Fruit fly (Drosophila melanogaster) whole organism, embryonic: ENCODE data around the gene CG32599.

Experiments used
- Adf1 ChIP-seq: fragments of 200-800 bp; sonication (Bioruptor generic); IDR thresholded peaks from 2 replicates; pipeline ENCODE4 v1.3.6; 2022; ENCODE audit warnings: missing biosample characterization, missing genetic modification characterization
- Aef1 ChIP-seq: fragments of 200-800 bp; sonication (Bioruptor generic); IDR thresholded peaks from 3 replicates; pipeline ENCODE4 v1.3.6; 2022; ENCODE audit warnings: missing biosample characterization, missing genetic modification characterization
- CG10267 ChIP-seq: fragments of 200-800 bp; sonication (Bioruptor generic); optimal IDR thresholded peaks from 2 replicates; lab custom pipeline; 2018; ENCODE audit warnings: missing biosample characterization, mild to moderate bottlenecking, missing genetic modification characterization, moderate library complexity
- CG10543 ChIP-seq: fragments of 200-800 bp; sonication (Bioruptor generic); optimal IDR thresholded peaks from 3 replicates; lab custom pipeline; 2017; ENCODE audit warnings: missing biosample characterization, mild to moderate bottlenecking, missing genetic modification characterization, moderate library complexity
- CG11085 ChIP-seq: fragments of 200-800 bp; sonication (Bioruptor generic); IDR thresholded peaks from 2 replicates; pipeline ENCODE4 v1.3.6; 2022; ENCODE audit warnings: missing biosample characterization, missing genetic modification characterization
- CG12071 ChIP-seq: fragments of 200-800 bp; sonication (Bioruptor generic); optimal IDR thresholded peaks from 3 replicates; lab custom pipeline; 2018; ENCODE audit warnings: missing biosample characterization, mild to moderate bottlenecking, missing genetic modification characterization
- CG12155 ChIP-seq: fragments of 200-800 bp; sonication (Bioruptor generic); optimal IDR thresholded peaks from 3 replicates; lab custom pipeline; 2016; ENCODE audit warnings: missing biosample characterization, missing genetic modification characterization
- CG1233 ChIP-seq: fragments of 200-800 bp; sonication (Bioruptor generic); optimal IDR thresholded peaks from 4 replicates; lab custom pipeline; 2018; ENCODE audit warnings: missing biosample characterization, mild to moderate bottlenecking, missing genetic modification characterization
- CG13894 ChIP-seq: fragments of 200-800 bp; sonication (Bioruptor generic); optimal IDR thresholded peaks from 3 replicates; lab custom pipeline; 2018; ENCODE audit warnings: missing biosample characterization, mild to moderate bottlenecking, missing genetic modification characterization, moderate library complexity
- CG17829 ChIP-seq: fragments of 200-800 bp; optimal IDR thresholded peaks from 2 replicates; lab custom pipeline; 2019; ENCODE audit warnings: missing biosample characterization, mild to moderate bottlenecking, missing genetic modification characterization, moderate library complexity
- CG18619 ChIP-seq: fragments of 200-800 bp; sonication (Bioruptor generic); optimal IDR thresholded peaks from 3 replicates; lab custom pipeline; 2017; ENCODE audit warnings: missing biosample characterization, mild to moderate bottlenecking, missing genetic modification characterization
- CG2712 ChIP-seq: fragments of 200-800 bp; optimal IDR thresholded peaks from 3 replicates; lab custom pipeline; 2019; ENCODE audit warnings: missing biosample characterization, mild to moderate bottlenecking, missing genetic modification characterization, moderate library complexity
- CG30020 ChIP-seq: fragments of 200-800 bp; optimal IDR thresholded peaks from 2 replicates; lab custom pipeline; 2019; ENCODE audit warnings: missing biosample characterization, mild to moderate bottlenecking, missing genetic modification characterization, moderate library complexity
- CG4328 ChIP-seq: fragments of 200-800 bp; sonication (Bioruptor generic); optimal IDR thresholded peaks from 3 replicates; lab custom pipeline; 2017; ENCODE audit warnings: missing biosample characterization, missing genetic modification reagents, missing genetic modification characterization
- CG4707 ChIP-seq: fragments of 200-800 bp; sonication (Bioruptor generic); optimal IDR thresholded peaks from 2 replicates; lab custom pipeline; 2018; ENCODE audit warnings: missing biosample characterization, mild to moderate bottlenecking, missing genetic modification characterization, moderate library complexity
- CG7372 ChIP-seq: fragments of 200-800 bp; sonication (Bioruptor generic); IDR thresholded peaks from 2 replicates; pipeline ENCODE4 v1.3.6; 2022; ENCODE audit warnings: missing biosample characterization, missing genetic modification characterization
- CG7839 ChIP-seq: fragments of 200-800 bp; sonication (Bioruptor generic); optimal IDR thresholded peaks from 3 replicates; lab custom pipeline; 2018; ENCODE audit warnings: missing biosample characterization, mild to moderate bottlenecking, missing genetic modification characterization, moderate library complexity
- CG8359 ChIP-seq: fragments of 200-800 bp; sonication (Bioruptor generic); optimal IDR thresholded peaks from 2 replicates; lab custom pipeline; 2017; ENCODE audit warnings: missing biosample characterization, mild to moderate bottlenecking, missing genetic modification characterization, borderline replicate concordance
- CG8388 ChIP-seq: fragments of 200-800 bp; sonication (Bioruptor generic); optimal IDR thresholded peaks from 2 replicates; lab custom pipeline; 2019; ENCODE audit warnings: missing biosample characterization, mild to moderate bottlenecking, missing genetic modification characterization, moderate library complexity
- CTCF ChIP-seq: fragments of 200-800 bp; sonication (Bioruptor generic); optimal IDR thresholded peaks from 2 replicates; lab custom pipeline; 2017; ENCODE audit warnings: missing biosample characterization, mild to moderate bottlenecking, missing genetic modification characterization, moderate library complexity
- CkIIα-i1 ChIP-seq: fragments of 200-800 bp; sonication (Bioruptor generic); IDR thresholded peaks from 2 replicates; pipeline ENCODE4 v1.3.6; 2022; ENCODE audit warnings: missing biosample characterization, missing genetic modification characterization
- Dref ChIP-seq: fragments of 200-800 bp; sonication (Bioruptor generic); IDR thresholded peaks from 2 replicates; pipeline ENCODE4 v1.3.6; 2022; ENCODE audit warnings: missing biosample characterization, missing genetic modification characterization
- Ets97D ChIP-seq: fragments of 200-800 bp; sonication (Bioruptor generic); optimal IDR thresholded peaks from 3 replicates; lab custom pipeline; 2016; ENCODE audit warnings: missing biosample characterization, missing genetic modification characterization
- GATAe ChIP-seq: fragments of 200-800 bp; sonication (Bioruptor generic); conservative IDR thresholded peaks from 2 replicates; pipeline ENCODE4 v1.3.6; 2022; ENCODE audit warnings: missing biosample characterization, missing genetic modification characterization
- Hr51 ChIP-seq, 2 experiments: fragments of 200-800 bp; sonication (Bioruptor generic); optimal IDR thresholded peaks; 2 replicates in 1 of 2; 3 replicates in 1 of 2; lab custom pipeline; 2016 to 2018; ENCODE audit warnings: missing biosample characterization in 2 of 2, missing genetic modification characterization in 2 of 2, mild to moderate bottlenecking in 1 of 2, moderate library complexity in 1 of 2
- MESR4 ChIP-seq: fragments of 200-800 bp; sonication (Bioruptor generic); optimal IDR thresholded peaks from 2 replicates; lab custom pipeline; 2018; ENCODE audit warnings: missing biosample characterization, mild to moderate bottlenecking, missing genetic modification characterization, moderate library complexity
- Med ChIP-seq: fragments of 200-800 bp; sonication (Bioruptor generic); peaks from one replicate; lab custom pipeline; 2016; ENCODE audit warnings: missing biosample characterization, missing genetic modification characterization, mild to moderate bottlenecking, inconsistent platforms, moderate library complexity
- NFAT ChIP-seq: fragments of 200-800 bp; sonication (Bioruptor generic); IDR thresholded peaks from 2 replicates; pipeline ENCODE4 v1.3.6; 2022; ENCODE audit warnings: missing biosample characterization, missing genetic modification characterization
- Side ChIP-seq: fragments of 200-800 bp; sonication (Bioruptor generic); optimal IDR thresholded peaks from 2 replicates; lab custom pipeline; 2016; ENCODE audit warnings: missing biosample characterization, missing genetic modification characterization
- Spps ChIP-seq: fragments of 200-800 bp; sonication (Bioruptor generic); optimal IDR thresholded peaks from 2 replicates; lab custom pipeline; 2018; ENCODE audit warnings: missing biosample characterization, mild to moderate bottlenecking, missing genetic modification characterization
- Sry-δ ChIP-seq: fragments of 200-800 bp; sonication (Bioruptor generic); optimal IDR thresholded peaks from 2 replicates; lab custom pipeline; 2016; ENCODE audit warnings: missing biosample characterization, missing genetic modification characterization
- Taf1 ChIP-seq: fragments of 200-800 bp; sonication (Bioruptor generic); IDR thresholded peaks from 2 replicates; pipeline ENCODE4 v1.3.6; 2022; ENCODE audit warnings: missing biosample characterization, missing genetic modification characterization
- bigmax ChIP-seq: fragments of 200-800 bp; sonication (Bioruptor generic); optimal IDR thresholded peaks from 2 replicates; lab custom pipeline; 2018; ENCODE audit warnings: missing biosample characterization, mild to moderate bottlenecking, missing genetic modification characterization
- dan ChIP-seq: fragments of 200-800 bp; sonication (Bioruptor generic); IDR thresholded peaks from 2 replicates; pipeline ENCODE4 v1.3.6; 2022; ENCODE audit warnings: missing biosample characterization, missing genetic modification characterization
- ems ChIP-seq: fragments of 200-800 bp; sonication (Bioruptor generic); optimal IDR thresholded peaks from 3 replicates; lab custom pipeline; 2016; ENCODE audit warnings: missing biosample characterization, missing genetic modification characterization
- gfzf ChIP-seq: fragments of 200-800 bp; sonication (Bioruptor generic); optimal IDR thresholded peaks from 2 replicates; lab custom pipeline; 2016; ENCODE audit warnings: missing biosample characterization, mild to moderate bottlenecking, missing genetic modification characterization, moderate library complexity
- grau ChIP-seq: fragments of 200-800 bp; optimal IDR thresholded peaks from 3 replicates; lab custom pipeline; 2019; ENCODE audit warnings: missing biosample characterization, mild to moderate bottlenecking, missing genetic modification characterization, moderate library complexity
- gt ChIP-seq: fragments of 200-800 bp; sonication (Bioruptor generic); IDR thresholded peaks from 2 replicates; pipeline ENCODE4 v1.3.6; 2022; ENCODE audit warnings: missing biosample characterization, missing genetic modification characterization
- ind ChIP-seq: fragments of 200-800 bp; sonication (Bioruptor generic); optimal IDR thresholded peaks from 3 replicates; lab custom pipeline; 2016; ENCODE audit warnings: missing biosample characterization, missing genetic modification characterization
- lilli ChIP-seq: fragments of 200-800 bp; sonication (Bioruptor generic); optimal IDR thresholded peaks from 3 replicates; lab custom pipeline; 2016; ENCODE audit warnings: missing biosample characterization, missing genetic modification characterization
- lov ChIP-seq, 2 experiments: fragments of 200-800 bp in 1 of 2; fragments of >200 bp in 1 of 2; sonication (Bioruptor generic) in 1 of 2; IDR thresholded peaks in 1 of 2; optimal IDR thresholded peaks in 1 of 2; 2 replicates in 1 of 2; 3 replicates in 1 of 2; pipeline versions ENCODE4 v1.3.6 to Lab custom; 2017 to 2022; ENCODE audit warnings: missing biosample characterization in 1 of 2, missing genetic modification characterization in 1 of 2
- oc ChIP-seq: fragments of 200-800 bp; sonication (Bioruptor generic); optimal IDR thresholded peaks from 2 replicates; lab custom pipeline; 2018; ENCODE audit warnings: missing biosample characterization, mild to moderate bottlenecking, missing genetic modification characterization, moderate library complexity
- pnt ChIP-seq: fragments of 200-800 bp; sonication (Bioruptor generic); optimal IDR thresholded peaks from 3 replicates; lab custom pipeline; 2016; ENCODE audit warnings: missing biosample characterization, missing genetic modification characterization
- row ChIP-seq: fragments of 200-800 bp; sonication (Bioruptor generic); IDR thresholded peaks from 3 replicates; pipeline ENCODE4 v1.3.6; 2022; ENCODE audit warnings: missing biosample characterization, missing genetic modification characterization
- sens-2 ChIP-seq: fragments of 200-800 bp; sonication (Bioruptor generic); IDR thresholded peaks from 2 replicates; pipeline ENCODE4 v1.3.6; 2022; ENCODE audit warnings: missing biosample characterization, missing genetic modification characterization
- sug ChIP-seq: fragments of 200-800 bp; optimal IDR thresholded peaks from 2 replicates; lab custom pipeline; 2019; ENCODE audit warnings: missing biosample characterization, mild to moderate bottlenecking, missing genetic modification characterization, moderate library complexity
- tin ChIP-seq: fragments of 200-800 bp; sonication (Bioruptor generic); optimal IDR thresholded peaks from 3 replicates; lab custom pipeline; 2016; ENCODE audit warnings: missing biosample characterization, missing genetic modification characterization
- tio ChIP-seq: fragments of 200-800 bp; sonication (Bioruptor generic); optimal IDR thresholded peaks from 2 replicates; lab custom pipeline; 2017; ENCODE audit warnings: missing biosample characterization, missing genetic modification characterization, inconsistent platforms
- tup ChIP-seq: fragments of 200-800 bp; sonication (Bioruptor generic); optimal IDR thresholded peaks from 2 replicates; lab custom pipeline; 2016; ENCODE audit warnings: missing biosample characterization, mild to moderate bottlenecking, missing genetic modification characterization, moderate library complexity
- twi ChIP-seq: fragments of 200-800 bp; optimal IDR thresholded peaks from 2 replicates; lab custom pipeline; 2019; ENCODE audit warnings: missing biosample characterization, mild to moderate bottlenecking, missing genetic modification characterization, moderate library complexity
- zf30C ChIP-seq: fragments of 200-800 bp; sonication (Bioruptor generic); optimal IDR thresholded peaks from 3 replicates; lab custom pipeline; 2018; ENCODE audit warnings: missing biosample characterization, mild to moderate bottlenecking, missing genetic modification characterization

CG32599 gene

dm6 chrX:14233843-14234337, 9.6 kb upstream of the CG32599 start, which contains the start of gene CG42271 (continued):
- TF ChIP-seq dan (GFP tag; lab: Robert Waterston, UW) (no peak), grau (tag; lab: Kevin White, UChicago) (peak; percentile 63), CG2712 (tag; lab: Kevin White, UChicago) (peak; percentile 63), twi (peak; percentile 4), CG10543 (GFP tag; lab: Kevin White, UChicago) (peak; percentile 60), CTCF (GFP tag; lab: Kevin White, UChicago) (no peak), Side (no peak), lov (optimal IDR thresholded peaks at IDR 0.05; lab: Kevin White, UChicago) (no peak), lov (GFP tag; IDR thresholded peaks at IDR 0.05; lab: Robert Waterston, UW) (no peak), sug (tag; lab: Kevin White, UChicago) (peak; percentile 63), Taf1 (GFP tag; lab: Robert Waterston, UW) (no peak), CG7372 (GFP tag; lab: Robert Waterston, UW) (peak; percentile 35; the same call in 1 of the 2 replicates), lilli (peak; percentile 8), MESR4 (GFP tag; lab: Kevin White, UChicago) (peak; percentile 91), row (GFP tag; lab: Robert Waterston, UW) (peak; percentile 92), ems (no peak), GATAe (GFP tag; lab: Robert Waterston, UW) (no peak), CG10267 (tag; lab: Kevin White, UChicago) (peak; percentile 56), CG4707 (no peak), CG18619 (peak; percentile 30), gfzf (GFP tag; lab: Kevin White, UChicago) (no peak), CG17829 (tag; lab: Kevin White, UChicago) (peak; percentile 44), NFAT (no peak), oc (tag; lab: Kevin White, UChicago) (no peak), Aef1 (no peak), ind (GFP tag; lab: Kevin White, UChicago) (peak; percentile 44), Adf1 (GFP tag; lab: Robert Waterston, UW) (peak; percentile 25; the same call in 1 of the 2 replicates), sens-2 (GFP tag; lab: Robert Waterston, UW) (no peak), Dref (GFP tag; lab: Robert Waterston, UW) (peak; percentile 40), CG8359 (peak; percentile 18), CG8388 (GFP tag; lab: Kevin White, UChicago) (peak; percentile 29), tup (GFP tag; lab: Kevin White, UChicago) (no peak), zf30C (GFP tag; lab: Kevin White, UChicago) (no peak), gt (GFP tag; lab: Robert Waterston, UW) (no peak), CG1233 (GFP tag; lab: Kevin White, UChicago) (no peak), Hr51 (GFP tag; optimal IDR thresholded peaks at IDR 0.05; lab: Kevin White, UChicago) (peak in 1 of 2 experiments; percentile 7), CG4328 (GFP tag; lab: Kevin White, UChicago) (peak; percentile 22), CG7839 (tag; lab: Kevin White, UChicago) (no peak), CG12071 (no peak), Spps (tag; lab: Kevin White, UChicago) (peak; percentile 13), Med (GFP tag; lab: Kevin White, UChicago) (peak; percentile 60), CG13894 (tag; lab: Kevin White, UChicago) (no peak), CG12155 (GFP tag; lab: Kevin White, UChicago) (no peak), tio (GFP tag; lab: Kevin White, UChicago) (no peak), pnt (GFP tag; lab: Kevin White, UChicago) (no peak), tin (GFP tag; lab: Kevin White, UChicago) (peak; percentile 22), Sry-δ (peak; percentile 74), Ets97D (peak; percentile 44), CG30020 (tag; lab: Kevin White, UChicago) (peak; percentile 57), bigmax (GFP tag; lab: Kevin White, UChicago) (no peak), CkIIα-i1 (GFP tag; lab: Robert Waterston, UW) (no peak), CG11085 (GFP tag; lab: Robert Waterston, UW) (no peak)
